Worm (Caenorhabditis elegans) whole organism, young adult: Measurements from ENCODE around the gene F22E12.1.

Experiments
- B0035.1 ChIP-seq: sonication (generic microtip); optimal IDR thresholded peaks from 2 replicates; lab custom pipeline; 2016; ENCODE audit warnings: missing genetic modification characterization, mild to moderate bottlenecking, missing compliant biosample characterization, missing genotype, missing genetic modification reagents
- B0336.3 ChIP-seq: fragments of 200-800 bp; sonication (Bioruptor generic); IDR thresholded peaks from 2 replicates; pipeline ENCODE4 v1.3.6; 2022; ENCODE audit warnings: missing genetic modification characterization, missing compliant biosample characterization
- C06A6.2 ChIP-seq: fragments of 200-800 bp; sonication (Bioruptor generic); conservative IDR thresholded peaks from 2 replicates; pipeline ENCODE4 v1.3.6; 2022; ENCODE audit warnings: missing genetic modification characterization, missing compliant biosample characterization
- C17E4.6 ChIP-seq: fragments of 200-800 bp; sonication (Bioruptor generic); IDR thresholded peaks from 2 replicates; pipeline ENCODE4 v1.3.6; 2022; ENCODE audit warnings: missing genetic modification reagents, missing genetic modification characterization, missing compliant biosample characterization
- D2030.7 ChIP-seq: fragments of 200-800 bp; sonication (Bioruptor generic); IDR thresholded peaks from 2 replicates; pipeline ENCODE4 v1.3.6; 2022; ENCODE audit warnings: missing genetic modification reagents, missing genetic modification characterization, missing compliant biosample characterization
- F33H1.4 ChIP-seq: fragments of 200-800 bp; sonication (Bioruptor generic); IDR thresholded peaks from 2 replicates; pipeline ENCODE4 v1.3.6; 2022; ENCODE audit warnings: missing genetic modification reagents, missing genetic modification characterization, missing compliant biosample characterization
- F52B5.7 ChIP-seq: sonication (generic microtip); optimal IDR thresholded peaks from 2 replicates; lab custom pipeline; 2016; ENCODE audit warnings: mild to moderate bottlenecking, missing genetic modification characterization, missing compliant biosample characterization
- F57A8.1 ChIP-seq: fragments of 200-800 bp; sonication (Bioruptor generic); optimal IDR thresholded peaks from 2 replicates; lab custom pipeline; 2018; ENCODE audit warnings: mild to moderate bottlenecking, missing genetic modification characterization, moderate library complexity, missing compliant biosample characterization
- K12H6.12 ChIP-seq: fragments of 200-800 bp; sonication (Bioruptor generic); optimal IDR thresholded peaks from 2 replicates; lab custom pipeline; 2018; ENCODE audit warnings: mild to moderate bottlenecking, missing genetic modification characterization, missing compliant biosample characterization
- T07F8.4 ChIP-seq: sonication (generic microtip); optimal IDR thresholded peaks from 2 replicates; lab custom pipeline; 2016; ENCODE audit warnings: mild to moderate bottlenecking, missing genetic modification characterization, moderate library complexity, missing compliant biosample characterization
- T26A5.8 ChIP-seq: sonication (generic microtip); optimal IDR thresholded peaks from 2 replicates; lab custom pipeline; 2016; ENCODE audit warnings: missing genetic modification characterization, missing compliant biosample characterization
- Y79H2A.3 ChIP-seq: fragments of 200-800 bp; sonication (Bioruptor generic); conservative IDR thresholded peaks from 2 replicates; pipeline ENCODE4 v1.3.6; 2022; ENCODE audit warnings: missing genetic modification reagents, missing genetic modification characterization, missing compliant biosample characterization
- Y95B8A.8 ChIP-seq: fragments of 200-800 bp; sonication (Bioruptor generic); IDR thresholded peaks from 2 replicates; pipeline ENCODE4 v1.3.6; 2022; ENCODE audit warnings: missing genetic modification reagents, missing genetic modification characterization, missing compliant biosample characterization
- akir-1 ChIP-seq: fragments of 200-800 bp; sonication (Bioruptor generic); optimal IDR thresholded peaks from 2 replicates; lab custom pipeline; 2018; ENCODE audit warnings: mild to moderate bottlenecking, missing genetic modification characterization, moderate library complexity, missing compliant biosample characterization
- ama-1 ChIP-seq, 3 experiments: fragments of 150-350 bp in 1 of 3; sonication (generic microtip) in 2 of 3; optimal IDR thresholded peaks; 2 replicates each; lab custom pipeline; 2014 to 2018; ENCODE audit warnings: missing biosample characterization in 2 of 3, missing genetic modification characterization in 2 of 3, missing genetic modification reagents in 2 of 3
- aptf-2 ChIP-seq: fragments of 200-800 bp; sonication (Bioruptor generic); conservative IDR thresholded peaks from 2 replicates; pipeline ENCODE4 v1.3.6; 2022; ENCODE audit warnings: missing genetic modification reagents, missing genetic modification characterization, missing compliant biosample characterization
- attf-3 ChIP-seq: fragments of 200-800 bp; sonication (Bioruptor generic); conservative IDR thresholded peaks from 2 replicates; pipeline ENCODE4 v1.3.6; 2022; ENCODE audit warnings: missing genetic modification reagents, missing genetic modification characterization, missing compliant biosample characterization
- attf-5 ChIP-seq: fragments of 200-800 bp; sonication (Bioruptor generic); optimal IDR thresholded peaks from 2 replicates; lab custom pipeline; 2018; ENCODE audit warnings: mild to moderate bottlenecking, missing genetic modification characterization, missing compliant biosample characterization
- attf-6 ChIP-seq: fragments of 200-800 bp; sonication (Bioruptor generic); IDR thresholded peaks from 2 replicates; pipeline ENCODE4 v1.3.6; 2022; ENCODE audit warnings: missing genetic modification reagents, missing genetic modification characterization, missing compliant biosample characterization
- ceh-27 ChIP-seq: fragments of 200-800 bp; sonication (Bioruptor generic); optimal IDR thresholded peaks from 2 replicates; lab custom pipeline; 2018; ENCODE audit warnings: mild to moderate bottlenecking, missing genetic modification characterization, moderate library complexity, missing compliant biosample characterization
- ceh-79 ChIP-seq: sonication (generic microtip); optimal IDR thresholded peaks from 2 replicates; lab custom pipeline; 2017; ENCODE audit warnings: mild to moderate bottlenecking, missing genetic modification characterization, missing compliant biosample characterization
- die-1 ChIP-seq: sonication (generic microtip); optimal IDR thresholded peaks from 2 replicates; lab custom pipeline; 2016; ENCODE audit warnings: missing genotype, mild to moderate bottlenecking, missing genetic modification characterization, missing compliant biosample characterization
- dpff-1 ChIP-seq: sonication (generic microtip); optimal IDR thresholded peaks from 2 replicates; lab custom pipeline; 2017; ENCODE audit warnings: mild to moderate bottlenecking, missing genetic modification characterization, missing compliant biosample characterization
- egl-44 ChIP-seq: fragments of 200-800 bp; sonication (Bioruptor generic); IDR thresholded peaks from 2 replicates; pipeline ENCODE4 v1.3.6; 2022; ENCODE audit warnings: missing genetic modification reagents, missing genetic modification characterization, missing compliant biosample characterization
- egrh-3 ChIP-seq: fragments of 200-800 bp; sonication (Bioruptor generic); IDR thresholded peaks from 2 replicates; pipeline ENCODE4 v1.3.6; 2022; ENCODE audit warnings: missing genetic modification reagents, missing genetic modification characterization, missing compliant biosample characterization
- ekl-4 ChIP-seq: fragments of 200-800 bp; sonication (Bioruptor generic); IDR thresholded peaks from 2 replicates; pipeline ENCODE4 v1.3.6; 2022; ENCODE audit warnings: missing genetic modification reagents, missing genetic modification characterization, missing compliant biosample characterization
- fkh-3 ChIP-seq: sonication (generic microtip); optimal IDR thresholded peaks from 2 replicates; lab custom pipeline; 2016; ENCODE audit warnings: mild to moderate bottlenecking, missing genetic modification characterization, missing compliant biosample characterization
- hlh-12 ChIP-seq: sonication (generic microtip); optimal IDR thresholded peaks from 2 replicates; lab custom pipeline; 2016; ENCODE audit warnings: missing genetic modification characterization, missing compliant biosample characterization
- hmg-20 ChIP-seq: fragments of 200-800 bp; sonication (Bioruptor generic); IDR thresholded peaks from 2 replicates; pipeline ENCODE4 v1.3.6; 2022; ENCODE audit warnings: missing genetic modification reagents, missing genetic modification characterization, missing compliant biosample characterization
- hsf-1 ChIP-seq: fragments of 200-800 bp; sonication (Bioruptor generic); IDR thresholded peaks from 2 replicates; pipeline ENCODE4 v1.3.6; 2022; ENCODE audit warnings: missing genetic modification reagents, missing genetic modification characterization, missing compliant biosample characterization
- lag-1 ChIP-seq: fragments of 200-800 bp; sonication (Bioruptor generic); IDR thresholded peaks from 2 replicates; pipeline ENCODE4 v1.3.6; 2022; ENCODE audit warnings: missing genetic modification reagents, missing genetic modification characterization, missing compliant biosample characterization
- lin-26 ChIP-seq: fragments of 200-800 bp; sonication (Bioruptor generic); IDR thresholded peaks from 2 replicates; pipeline ENCODE4 v1.3.6; 2022; ENCODE audit warnings: missing genetic modification reagents, missing genetic modification characterization, missing compliant biosample characterization
- lin-40 ChIP-seq: sonication (generic microtip); optimal IDR thresholded peaks from 2 replicates; lab custom pipeline; 2016; ENCODE audit warnings: missing genetic modification characterization, mild to moderate bottlenecking, missing compliant biosample characterization, missing genotype, missing genetic modification reagents
- madf-10 ChIP-seq: sonication (generic microtip); optimal IDR thresholded peaks from 2 replicates; lab custom pipeline; 2016; ENCODE audit warnings: mild to moderate bottlenecking, missing genetic modification characterization, missing compliant biosample characterization
- madf-3 ChIP-seq: fragments of 200-800 bp; sonication (Bioruptor generic); IDR thresholded peaks from 2 replicates; pipeline ENCODE4 v1.3.6; 2022; ENCODE audit warnings: missing genetic modification reagents, missing genetic modification characterization, missing compliant biosample characterization
- mel-28 ChIP-seq: sonication (generic microtip); optimal IDR thresholded peaks from 2 replicates; lab custom pipeline; 2016; ENCODE audit warnings: borderline replicate concordance, mild to moderate bottlenecking, missing genetic modification characterization, missing compliant biosample characterization
- nfyb-1 ChIP-seq: fragments of 200-800 bp; sonication (Bioruptor generic); IDR thresholded peaks from 2 replicates; pipeline ENCODE4 v1.3.6; 2022; ENCODE audit warnings: missing genetic modification reagents, missing genetic modification characterization, missing compliant biosample characterization
- nhr-27 ChIP-seq: fragments of 200-800 bp; sonication (Bioruptor generic); optimal IDR thresholded peaks from 2 replicates; lab custom pipeline; 2018; ENCODE audit warnings: mild to moderate bottlenecking, missing genetic modification characterization, moderate library complexity, missing compliant biosample characterization
- nhr-80 ChIP-seq: sonication (generic microtip); optimal IDR thresholded peaks from 2 replicates; lab custom pipeline; 2016; ENCODE audit warnings: missing genetic modification characterization, missing compliant biosample characterization
- nhr-90 ChIP-seq: sonication (generic microtip); optimal IDR thresholded peaks from 2 replicates; lab custom pipeline; 2016; ENCODE audit warnings: missing genotype, mild to moderate bottlenecking, missing genetic modification characterization, missing compliant biosample characterization
- rec-8 ChIP-seq, 2 experiments: sonication (generic microtip); optimal IDR thresholded peaks; 2 replicates each; lab custom pipeline; 2016; ENCODE audit warnings: mild to moderate bottlenecking in 2 of 2, missing genetic modification characterization in 2 of 2, missing genetic modification reagents in 2 of 2, missing genotype in 2 of 2, missing biosample characterization in 1 of 2, missing compliant biosample characterization in 1 of 2, moderate library complexity in 1 of 2
- sdz-38 ChIP-seq: sonication (generic microtip); optimal IDR thresholded peaks from 2 replicates; lab custom pipeline; 2016; ENCODE audit warnings: missing genotype, missing genetic modification characterization, missing compliant biosample characterization
- snpc-1.1 ChIP-seq: sonication (generic microtip); optimal IDR thresholded peaks from 2 replicates; lab custom pipeline; 2017; ENCODE audit warnings: missing genetic modification characterization, mild to moderate bottlenecking, missing compliant biosample characterization, antibody characterized with exemption, moderate library complexity, missing genotype, missing genetic modification reagents; ENCODE audit not compliant: insufficient read depth
- tbx-9 ChIP-seq: sonication (generic microtip); optimal IDR thresholded peaks from 2 replicates; lab custom pipeline; 2016; ENCODE audit warnings: borderline replicate concordance, missing genetic modification characterization, inconsistent platforms, missing compliant biosample characterization
- xnd-1 ChIP-seq: sonication (generic microtip); optimal IDR thresholded peaks from 2 replicates; lab custom pipeline; 2016; ENCODE audit warnings: missing genotype, missing genetic modification reagents, missing genetic modification characterization, missing compliant biosample characterization
- ztf-22 ChIP-seq: fragments of 200-800 bp; sonication (Bioruptor generic); optimal IDR thresholded peaks from 2 replicates; lab custom pipeline; 2018; ENCODE audit warnings: mild to moderate bottlenecking, missing genetic modification characterization, moderate library complexity, missing compliant biosample characterization
- ztf-25 ChIP-seq: fragments of 200-800 bp; sonication (Bioruptor generic); IDR thresholded peaks from 2 replicates; pipeline ENCODE4 v1.3.6; 2022; ENCODE audit warnings: missing genetic modification reagents, missing genetic modification characterization, missing compliant biosample characterization
- ztf-28 ChIP-seq: fragments of 200-800 bp; sonication (Bioruptor generic); IDR thresholded peaks from 2 replicates; pipeline ENCODE4 v1.3.6; 2022; ENCODE audit warnings: missing genetic modification reagents, missing genetic modification characterization, missing compliant biosample characterization
- ztf-6 ChIP-seq: fragments of 200-800 bp; sonication (Bioruptor generic); IDR thresholded peaks from 2 replicates; pipeline ENCODE4 v1.3.6; 2022; ENCODE audit warnings: missing genetic modification reagents, missing genetic modification characterization, missing compliant biosample characterization

F22E12.1 gene

DNA sequence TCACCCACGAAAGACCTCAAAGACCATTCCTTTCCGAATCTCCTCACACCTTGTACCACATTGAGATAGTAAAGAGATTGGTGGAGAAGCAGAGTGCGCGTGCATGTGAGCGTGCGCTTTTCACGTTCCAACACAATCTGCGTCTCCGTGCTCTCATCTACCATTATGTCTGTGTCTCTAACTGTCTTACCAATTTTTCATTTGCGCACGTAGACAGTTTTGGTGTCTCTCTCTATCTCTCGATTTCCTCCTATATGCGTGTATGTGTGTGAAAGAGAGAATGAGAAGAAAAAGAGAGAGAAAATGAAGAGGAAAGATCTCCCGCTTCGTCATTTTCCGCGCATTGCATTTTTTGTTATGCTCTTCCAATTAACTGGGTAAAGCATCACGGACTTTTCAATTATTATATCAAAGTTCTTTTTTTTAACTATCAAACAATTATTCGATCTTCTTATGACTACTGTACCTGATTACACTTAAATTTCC is 9.5 kb upstream of the F22E12.1 start:
- TF ChIP-seq nhr-90 (tag; lab: Kevin White, UChicago) (no peak), F57A8.1 (GFP tag; lab: Kevin White, UChicago) (no peak), ceh-79 (tag; lab: Kevin White, UChicago) (no peak), attf-5 (peak; percentile 89), Y95B8A.8 (GFP tag; lab: Robert Waterston, UW) (peak; percentile 17; the same call in 1 of the 2 replicates), madf-10 (tag; lab: Kevin White, UChicago) (peak; percentile 75), die-1 (tag; lab: Kevin White, UChicago) (peak; percentile 60), lin-26 (GFP tag; lab: Robert Waterston, UW) (peak; percentile 60; the same call in 1 of the 2 replicates), fkh-3 (no peak), madf-3 (GFP tag; lab: Robert Waterston, UW) (no peak), rec-8 (tag; optimal IDR thresholded peaks at IDR 0.05; lab: Kevin White, UChicago) (no peak), mel-28 (tag; lab: Kevin White, UChicago) (no peak), hmg-20 (GFP tag; lab: Robert Waterston, UW) (no peak), ekl-4 (GFP tag; lab: Robert Waterston, UW) (0 out of 2 replicates have a peak, but pooled peaks have one; percentile 46), egrh-3 (GFP tag; lab: Robert Waterston, UW) (no peak), C06A6.2 (GFP tag; lab: Robert Waterston, UW) (peak; percentile 79), B0336.3 (GFP tag; lab: Robert Waterston, UW) (peak; percentile 81), Y79H2A.3 (GFP tag; lab: Robert Waterston, UW) (no peak), ceh-27 (GFP tag; lab: Kevin White, UChicago) (peak; percentile 94), egl-44 (GFP tag; lab: Robert Waterston, UW) (no peak), aptf-2 (GFP tag; lab: Robert Waterston, UW) (no peak), akir-1 (GFP tag; lab: Kevin White, UChicago) (peak; percentile 8), ama-1 (optimal IDR thresholded peaks at IDR 0.05; lab: Kevin White, UChicago) (no peak), ama-1 (GFP tag; optimal IDR thresholded peaks at IDR 0.05; lab: Kevin White, UChicago) (no peak), nhr-80 (peak; percentile 64), F52B5.7 (peak; percentile 17), tbx-9 (tag; lab: Kevin White, UChicago) (no peak), F33H1.4 (GFP tag; lab: Robert Waterston, UW) (no peak), ztf-22 (no peak), C17E4.6 (no peak), T07F8.4 (tag; lab: Kevin White, UChicago) (no peak), ztf-25 (GFP tag; lab: Robert Waterston, UW) (no peak), hlh-12 (tag; lab: Kevin White, UChicago) (no peak), sdz-38 (no peak), nfyb-1 (peak; percentile 78), lag-1 (no peak), K12H6.12 (tag; lab: Kevin White, UChicago) (peak; percentile 90), B0035.1 (tag; lab: Kevin White, UChicago) (peak; percentile 16), hsf-1 (no peak), ztf-6 (no peak), nhr-27 (tag; lab: Kevin White, UChicago) (no peak), attf-3 (GFP tag; lab: Robert Waterston, UW) (no peak), xnd-1 (tag; lab: Kevin White, UChicago) (no peak), lin-40 (tag; lab: Kevin White, UChicago) (peak; percentile 94), snpc-1.1 (tag; lab: Kevin White, UChicago) (no peak), D2030.7 (no peak), ztf-28 (GFP tag; lab: Robert Waterston, UW) (no peak), attf-6 (no peak), T26A5.8 (tag; lab: Kevin White, UChicago) (no peak), dpff-1 (no peak)
